Worm (Caenorhabditis elegans): Measurements from ENCODE around the gene C33F10.8.

DNA sequence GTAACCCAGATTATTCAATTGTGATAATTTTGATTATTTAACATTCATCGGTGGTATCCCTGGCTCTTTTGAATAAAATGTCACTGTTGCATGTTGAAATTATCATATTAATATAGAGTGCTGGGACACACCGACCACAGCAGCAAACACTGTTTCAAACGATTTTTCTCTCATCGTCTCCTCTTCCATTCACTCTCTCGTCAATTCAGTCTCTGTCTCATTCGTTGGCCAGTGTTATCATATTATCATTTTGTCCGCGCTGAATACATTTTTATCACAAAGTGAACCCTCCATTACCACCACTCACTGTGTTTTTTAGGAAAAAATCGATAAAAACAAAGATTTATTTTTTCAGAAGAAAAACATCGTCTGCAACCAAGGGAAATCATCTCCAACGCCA, 32.1 kb upstream of the C33F10.8 start:
- TF ChIP-seq ceh-2 (tag; optimal IDR thresholded peaks at IDR 0.05) (no peak), unc-55 (GFP tag; optimal IDR thresholded peaks at IDR 0.05) (no peak), nhr-11 (tag; optimal IDR thresholded peaks at IDR 0.05) (no peak), fax-1 (tag; optimal IDR thresholded peaks at IDR 0.05) (no peak)
